Worm (Caenorhabditis elegans) whole organism, L4 larva: ENCODE measurements around the gene R05G6.3.

Experiments used
- F26F4.8 ChIP-seq: fragments of 200-800 bp; sonication (Bioruptor generic); conservative IDR thresholded peaks from 2 replicates; pipeline ENCODE4 v1.3.6; 2022; ENCODE audit warnings: missing genetic modification characterization, missing compliant biosample characterization
- F37D6.2 ChIP-seq: sonication (generic microtip); optimal IDR thresholded peaks from 2 replicates; lab custom pipeline; 2016; ENCODE audit warnings: mild to moderate bottlenecking, missing genetic modification characterization, missing compliant biosample characterization
- F44E2.7 ChIP-seq: fragments of 200-800 bp; sonication (Bioruptor generic); IDR thresholded peaks from 2 replicates; pipeline ENCODE4 v2.1.2; 2022; ENCODE audit warnings: missing genetic modification characterization, missing compliant biosample characterization
- R02D3.7 ChIP-seq: fragments of 150-350 bp; sonication (generic microtip); optimal IDR thresholded peaks from 3 replicates; lab custom pipeline; 2014; ENCODE audit warnings: missing biosample characterization, missing genetic modification characterization
- T20F7.1 ChIP-seq: fragments of 200-800 bp; sonication (Bioruptor generic); optimal IDR thresholded peaks from 2 replicates; lab custom pipeline; 2018; ENCODE audit warnings: mild to moderate bottlenecking, missing genetic modification characterization, missing compliant biosample characterization
- T26A8.4 ChIP-seq: fragments of 200-800 bp; sonication (Bioruptor generic); IDR thresholded peaks from 2 replicates; pipeline ENCODE4 v1.3.6; 2022; ENCODE audit warnings: missing genetic modification characterization, missing compliant biosample characterization
- Y105C5A.15 ChIP-seq: fragments of 200-800 bp; sonication (Bioruptor generic); IDR thresholded peaks from 2 replicates; pipeline ENCODE4 v1.3.6; 2022; ENCODE audit warnings: missing genetic modification characterization, missing compliant biosample characterization
- ZK546.5 ChIP-seq, 2 experiments: sonication (generic microtip); optimal IDR thresholded peaks; 2 replicates each; lab custom pipeline; 2017; ENCODE audit warnings: missing biosample characterization in 2 of 2, missing genetic modification characterization in 2 of 2
- aha-1 ChIP-seq: fragments of 150-350 bp; peaks from one replicate; lab custom pipeline; 2014; ENCODE audit warnings: missing biosample characterization, missing genetic modification characterization
- ceh-28 ChIP-seq: fragments of 150-350 bp; optimal IDR thresholded peaks from 2 replicates; lab custom pipeline; 2014; ENCODE audit warnings: missing biosample characterization, missing genetic modification reagents, missing genetic modification characterization
- cey-2 ChIP-seq: sonication (generic microtip); optimal IDR thresholded peaks from 3 replicates; lab custom pipeline; 2017; ENCODE audit warnings: missing genetic modification characterization, mild to moderate bottlenecking, missing compliant biosample characterization, antibody characterized with exemption, borderline replicate concordance; ENCODE audit not compliant: insufficient read depth
- daf-12 ChIP-seq: fragments of 150-350 bp; optimal IDR thresholded peaks from 2 replicates; lab custom pipeline; 2014; ENCODE audit warnings: missing biosample characterization, missing genetic modification reagents, missing genetic modification characterization
- daf-16 ChIP-seq, 3 experiments: sonication (generic microtip); optimal IDR thresholded peaks; 2 replicates each; lab custom pipeline; 2016 to 2017; ENCODE audit warnings: missing genetic modification characterization in 3 of 3, missing genetic modification reagents in 3 of 3, mild to moderate bottlenecking in 2 of 3, missing compliant biosample characterization in 2 of 3, missing biosample characterization in 1 of 3, moderate library complexity in 1 of 3
- daf-19 ChIP-seq: fragments of 200-800 bp; sonication (Bioruptor generic); conservative IDR thresholded peaks from 2 replicates; pipeline ENCODE4 v1.3.6; 2022; ENCODE audit warnings: missing genetic modification characterization, missing compliant biosample characterization
- daf-8 ChIP-seq: fragments of 200-800 bp; sonication (Bioruptor generic); IDR thresholded peaks from 2 replicates; pipeline ENCODE4 v1.3.6; 2022; ENCODE audit warnings: missing genetic modification characterization, missing compliant biosample characterization
- dmd-8 ChIP-seq: fragments of 200-800 bp; sonication (Bioruptor generic); IDR thresholded peaks from 2 replicates; pipeline ENCODE4 v1.3.6; 2022; ENCODE audit warnings: missing genetic modification characterization, missing compliant biosample characterization
- dve-1 ChIP-seq: sonication (generic microtip); optimal IDR thresholded peaks from 2 replicates; lab custom pipeline; 2017; ENCODE audit warnings: antibody characterized with exemption, mild to moderate bottlenecking, missing genetic modification characterization, missing compliant biosample characterization; ENCODE audit not compliant: insufficient read depth
- fkh-10 ChIP-seq: fragments of 150-350 bp; optimal IDR thresholded peaks from 2 replicates; lab custom pipeline; 2014; ENCODE audit warnings: missing biosample characterization, missing genetic modification reagents, missing genetic modification characterization
- fos-1 ChIP-seq: fragments of 150-350 bp; optimal IDR thresholded peaks from 2 replicates; lab custom pipeline; 2014; ENCODE audit warnings: missing biosample characterization, missing genetic modification characterization
- jun-1 ChIP-seq: fragments of 150-350 bp; optimal IDR thresholded peaks from 2 replicates; lab custom pipeline; 2014; ENCODE audit warnings: missing biosample characterization, missing genetic modification reagents, missing genetic modification characterization
- lim-7 ChIP-seq: fragments of 200-800 bp; sonication (Bioruptor generic); IDR thresholded peaks from 2 replicates; pipeline ENCODE4 v1.3.6; 2022; ENCODE audit warnings: missing genetic modification characterization, missing compliant biosample characterization
- lin-1 ChIP-seq: fragments of 200-800 bp; sonication (Bioruptor generic); IDR thresholded peaks from 2 replicates; pipeline ENCODE4 v1.3.6; 2022; ENCODE audit warnings: missing genetic modification reagents, missing genetic modification characterization, missing compliant biosample characterization
- lin-13 ChIP-seq: fragments of 150-350 bp; optimal IDR thresholded peaks from 2 replicates; lab custom pipeline; 2014; ENCODE audit warnings: missing biosample characterization, missing genetic modification reagents, missing genetic modification characterization
- lin-15B ChIP-seq: fragments of 150-350 bp; sonication (generic microtip); optimal IDR thresholded peaks from 3 replicates; lab custom pipeline; 2014; ENCODE audit warnings: missing biosample characterization, missing genetic modification characterization
- lin-29 ChIP-seq: fragments of 200-800 bp; sonication (Bioruptor generic); IDR thresholded peaks from 2 replicates; pipeline ENCODE4 v1.3.6; 2022; ENCODE audit warnings: missing genetic modification reagents, missing genetic modification characterization, missing compliant biosample characterization
- lin-39 ChIP-seq: fragments of 150-350 bp; optimal IDR thresholded peaks from 2 replicates; lab custom pipeline; 2014; ENCODE audit warnings: missing biosample characterization, missing genetic modification reagents, missing genetic modification characterization
- lir-3 ChIP-seq: sonication (generic microtip); optimal IDR thresholded peaks from 2 replicates; lab custom pipeline; 2016; ENCODE audit warnings: mild to moderate bottlenecking, missing genetic modification characterization, missing compliant biosample characterization
- madf-9 ChIP-seq: fragments of 200-800 bp; sonication (Bioruptor generic); conservative IDR thresholded peaks from 2 replicates; pipeline ENCODE4 v1.3.6; 2022; ENCODE audit warnings: missing genetic modification reagents, missing genetic modification characterization, missing compliant biosample characterization
- mdl-1 ChIP-seq, 2 experiments: fragments of 150-350 bp in 1 of 2; sonication (generic microtip) in 1 of 2; optimal IDR thresholded peaks; 2 replicates each; lab custom pipeline; 2014 to 2017; ENCODE audit warnings: missing biosample characterization in 2 of 2, missing genetic modification characterization in 2 of 2
- mdt-29 ChIP-seq: fragments of 200-800 bp; sonication (Bioruptor generic); IDR thresholded peaks from 2 replicates; pipeline ENCODE4 v1.3.6; 2022; ENCODE audit warnings: missing genetic modification reagents, missing genetic modification characterization, missing compliant biosample characterization
- mep-1 ChIP-seq: fragments of 150-350 bp; sonication (generic microtip); optimal IDR thresholded peaks from 3 replicates; lab custom pipeline; 2014; ENCODE audit warnings: missing biosample characterization, missing genetic modification characterization
- mxl-2 ChIP-seq: fragments of 200-800 bp; sonication (Bioruptor generic); conservative IDR thresholded peaks from 2 replicates; pipeline ENCODE4 v1.3.6; 2022; ENCODE audit warnings: missing genetic modification reagents, missing genetic modification characterization, missing compliant biosample characterization
- nhr-111 ChIP-seq: fragments of 200-800 bp; sonication (Bioruptor generic); optimal IDR thresholded peaks from 2 replicates; lab custom pipeline; 2018; ENCODE audit warnings: mild to moderate bottlenecking, missing genetic modification characterization, missing compliant biosample characterization
- nhr-28 ChIP-seq: fragments of 150-350 bp; optimal IDR thresholded peaks from 2 replicates; lab custom pipeline; 2014; ENCODE audit warnings: missing biosample characterization, missing genetic modification characterization
- nhr-42 ChIP-seq: fragments of 200-800 bp; sonication (Bioruptor generic); IDR thresholded peaks from 2 replicates; pipeline ENCODE4 v1.3.6; 2022; ENCODE audit warnings: missing genetic modification characterization, missing compliant biosample characterization
- nhr-6 ChIP-seq: fragments of 150-350 bp; optimal IDR thresholded peaks from 2 replicates; lab custom pipeline; 2014; ENCODE audit warnings: missing biosample characterization, missing genetic modification characterization
- nhr-76 ChIP-seq: fragments of 150-350 bp; optimal IDR thresholded peaks from 2 replicates; lab custom pipeline; 2014; ENCODE audit warnings: missing biosample characterization, missing genetic modification characterization
- nhr-77 ChIP-seq: fragments of 150-350 bp; optimal IDR thresholded peaks from 2 replicates; lab custom pipeline; 2014; ENCODE audit warnings: missing biosample characterization, missing genetic modification characterization
- pha-4 ChIP-seq, 2 experiments: fragments of 150-350 bp in 1 of 2; fragments of 200-800 bp in 1 of 2; sonication (Bioruptor generic) in 1 of 2; IDR thresholded peaks in 1 of 2; optimal IDR thresholded peaks in 1 of 2; 2 replicates each; pipeline versions ENCODE4 v1.3.6 to Lab custom; 2014 to 2022; ENCODE audit warnings: missing genetic modification characterization in 2 of 2, missing genetic modification reagents in 2 of 2, missing biosample characterization in 1 of 2, missing compliant biosample characterization in 1 of 2
- php-3 ChIP-seq: fragments of 200-800 bp; sonication (Bioruptor generic); IDR thresholded peaks from 2 replicates; pipeline ENCODE4 v1.3.6; 2022; ENCODE audit warnings: missing genetic modification reagents, missing genetic modification characterization, missing compliant biosample characterization
- rbr-2 ChIP-seq: sonication (generic microtip); optimal IDR thresholded peaks from 2 replicates; lab custom pipeline; 2016; ENCODE audit warnings: missing genotype, missing genetic modification characterization, missing compliant biosample characterization
- sdz-12 ChIP-seq: fragments of 200-800 bp; sonication (Bioruptor generic); optimal IDR thresholded peaks from 2 replicates; lab custom pipeline; 2018; ENCODE audit warnings: mild to moderate bottlenecking, missing genetic modification characterization, missing compliant biosample characterization
- set-16 ChIP-seq: fragments of 200-800 bp; sonication (Bioruptor generic); IDR thresholded peaks from 2 replicates; pipeline ENCODE4 v1.3.6; 2022; ENCODE audit warnings: missing genetic modification reagents, missing genetic modification characterization, missing compliant biosample characterization
- spr-1 ChIP-seq: sonication (generic microtip); optimal IDR thresholded peaks from 2 replicates; lab custom pipeline; 2016; ENCODE audit warnings: mild to moderate bottlenecking, missing genetic modification characterization, missing compliant biosample characterization
- tra-1 ChIP-seq: fragments of 200-800 bp; sonication (Bioruptor generic); IDR thresholded peaks from 2 replicates; pipeline ENCODE4 v1.3.6; 2022; ENCODE audit warnings: missing genetic modification reagents, missing genetic modification characterization, missing compliant biosample characterization
- unc-130 ChIP-seq: sonication (generic microtip); optimal IDR thresholded peaks from 2 replicates; lab custom pipeline; 2016; ENCODE audit warnings: missing genetic modification reagents, missing genetic modification characterization, missing compliant biosample characterization
- unc-39 ChIP-seq: sonication (generic microtip); optimal IDR thresholded peaks from 2 replicates; lab custom pipeline; 2017; ENCODE audit warnings: missing biosample characterization, missing genetic modification characterization
- zip-11 ChIP-seq: fragments of 200-800 bp; sonication (Bioruptor generic); IDR thresholded peaks from 2 replicates; pipeline ENCODE4 v1.3.6; 2022; ENCODE audit warnings: missing genetic modification characterization, missing compliant biosample characterization
- ztf-7 ChIP-seq: fragments of 150-350 bp; optimal IDR thresholded peaks from 2 replicates; lab custom pipeline; 2014; ENCODE audit warnings: missing biosample characterization, missing genetic modification characterization

The R05G6.3 gene

DNA sequence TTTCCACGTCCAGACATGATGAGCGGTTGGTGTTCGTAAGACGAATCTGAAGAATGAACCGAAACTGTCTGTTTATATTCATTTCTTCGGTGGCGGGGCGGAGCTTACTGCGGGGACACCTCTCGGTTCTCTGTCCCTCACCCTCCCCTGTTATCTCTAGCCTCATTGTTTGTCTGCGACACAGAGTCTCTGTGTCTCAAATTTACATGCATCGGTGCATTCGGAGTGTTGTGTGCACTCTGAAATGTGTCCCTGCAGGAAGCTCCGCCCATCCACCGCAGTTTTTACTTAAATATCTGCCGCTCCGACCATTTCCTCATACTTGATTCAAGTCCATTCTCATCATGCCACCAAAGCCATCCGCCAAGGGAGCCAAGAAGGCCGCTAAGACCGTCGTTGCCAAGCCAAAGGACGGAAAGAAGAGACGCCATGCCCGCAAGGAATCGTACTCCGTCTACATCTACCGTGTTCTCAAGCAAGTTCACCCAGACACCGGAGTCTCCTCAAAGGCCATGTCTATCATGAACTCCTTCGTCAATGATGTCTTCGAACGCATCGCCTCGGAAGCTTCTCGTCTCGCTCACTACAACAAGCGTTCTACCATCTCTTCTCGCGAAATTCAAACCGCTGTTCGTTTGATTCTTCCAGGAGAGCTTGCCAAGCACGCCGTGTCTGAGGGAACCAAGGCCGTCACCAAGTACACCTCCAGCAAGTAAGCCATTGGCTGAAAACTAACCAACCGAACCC is 30.0 kb upstream of the R05G6.3 start, which contains the start of the genes his-61 and his-62:
his-61 (minus strand) TSS at position 17 of the 747 bp plus-strand sequence.
his-62 (plus strand) TSS at position 345 of the 747 bp plus-strand sequence.
- no peak for TF ChIP-seq ceh-28 (tag; lab: Kevin White, UChicago)
- TF ChIP-seq R02D3.7 (tag; lab: Kevin White, UChicago), result no peak
- TF ChIP-seq T20F7.1, result peak; percentile 67
- no peak for TF ChIP-seq unc-130 (GFP tag; lab: Kevin White, UChicago)
- no peak for TF ChIP-seq zip-11 (GFP tag; lab: Robert Waterston, UW)
- no peak for TF ChIP-seq spr-1 (tag; lab: Kevin White, UChicago)
- no peak for TF ChIP-seq sdz-12 (GFP tag; lab: Kevin White, UChicago)
- no peak; the same call in 1 of the 2 replicates for TF ChIP-seq F26F4.8 (GFP tag; lab: Robert Waterston, UW)
- TF ChIP-seq fkh-10 (GFP tag; lab: Kevin White, UChicago), result no peak
- TF ChIP-seq lin-39 (tag; lab: Kevin White, UChicago), result no peak
- TF ChIP-seq set-16 (GFP tag; lab: Robert Waterston, UW), result peak; percentile 27; the same call in 1 of the 2 replicates
- TF ChIP-seq ZK546.5 (tag; optimal IDR thresholded peaks at IDR 0.05; lab: Kevin White, UChicago), result no peak
- TF ChIP-seq pha-4 (GFP tag; IDR thresholded peaks at IDR 0.05; lab: Robert Waterston, UW), result peak; percentile 66; the same call in 1 of the 2 replicates
- no peak for TF ChIP-seq pha-4 (tag; optimal IDR thresholded peaks at IDR 0.05; lab: Kevin White, UChicago)
- 0 out of 2 replicates have a peak, but pooled peaks have one; percentile 43 for TF ChIP-seq tra-1 (GFP tag; lab: Robert Waterston, UW)
- TF ChIP-seq daf-8, result no peak
- peak; percentile 90 for TF ChIP-seq mep-1 (tag; lab: Kevin White, UChicago)
- TF ChIP-seq mxl-2, result no peak
- TF ChIP-seq jun-1 (tag; lab: Kevin White, UChicago), result no peak
- no peak for TF ChIP-seq daf-19 (GFP tag; lab: Robert Waterston, UW)
- TF ChIP-seq F44E2.7 (GFP tag; lab: Robert Waterston, UW), result no peak; the same call in 1 of the 2 replicates
- no peak for TF ChIP-seq nhr-111 (GFP tag; lab: Kevin White, UChicago)
- peak in 1 of 2 experiments; percentile 17 for TF ChIP-seq daf-16 (GFP tag; optimal IDR thresholded peaks at IDR 0.05; lab: Kevin White, UChicago)
- TF ChIP-seq daf-16 (tag; optimal IDR thresholded peaks at IDR 0.05; lab: Kevin White, UChicago), result peak; percentile 87
- TF ChIP-seq lin-1 (GFP tag; lab: Robert Waterston, UW), result peak; percentile 45; the same call in 1 of the 2 replicates
- TF ChIP-seq nhr-6 (tag; lab: Kevin White, UChicago), result peak; percentile 74
- no peak for TF ChIP-seq lin-15B
- no peak for TF ChIP-seq cey-2 (tag; lab: Kevin White, UChicago)
- TF ChIP-seq php-3 (GFP tag; lab: Robert Waterston, UW), result 0 out of 2 replicates have a peak, but pooled peaks have one; percentile 25
- peak; percentile 68; the same call in 1 of the 2 replicates for TF ChIP-seq dmd-8 (GFP tag; lab: Robert Waterston, UW)
- TF ChIP-seq dve-1 (tag; lab: Kevin White, UChicago), result peak; percentile 98
- TF ChIP-seq aha-1 (tag; lab: Kevin White, UChicago), result peak; percentile 82
- peak; percentile 79; the same call in 1 of the 2 replicates for TF ChIP-seq nhr-42 (GFP tag; lab: Robert Waterston, UW)
- no peak for TF ChIP-seq daf-12 (tag; lab: Kevin White, UChicago)
- no peak for TF ChIP-seq F37D6.2
- TF ChIP-seq nhr-28 (tag; lab: Kevin White, UChicago), result peak; percentile 18
- no peak for TF ChIP-seq lin-29 (GFP tag; lab: Robert Waterston, UW)
- no peak for TF ChIP-seq unc-39 (tag; lab: Kevin White, UChicago)
- no peak for TF ChIP-seq lir-3 (tag; lab: Kevin White, UChicago)
- TF ChIP-seq T26A8.4 (GFP tag; lab: Robert Waterston, UW), result peak; percentile 70
- TF ChIP-seq nhr-76 (tag; lab: Kevin White, UChicago), result no peak
- TF ChIP-seq madf-9 (GFP tag; lab: Robert Waterston, UW), result no peak
- TF ChIP-seq lin-13 (GFP tag; lab: Kevin White, UChicago), result peak; percentile 36
- TF ChIP-seq mdl-1 (tag; optimal IDR thresholded peaks at IDR 0.05; lab: Kevin White, UChicago), result no peak
- TF ChIP-seq Y105C5A.15 (GFP tag; lab: Robert Waterston, UW), result no peak
- TF ChIP-seq rbr-2 (tag; lab: Kevin White, UChicago), result peak; percentile 74
- no peak for TF ChIP-seq mdt-29 (GFP tag; lab: Robert Waterston, UW)
- peak; percentile 20 for TF ChIP-seq nhr-77 (tag; lab: Kevin White, UChicago)
- TF ChIP-seq fos-1, result no peak
- TF ChIP-seq ztf-7 (tag; lab: Kevin White, UChicago), result no peak
- peak; percentile 64 for TF ChIP-seq lim-7
